Fruit fly (Drosophila melanogaster) whole organism, wandering third instar larva: ENCODE data around the gene tmod.
A peak's percentile ranks its signal among the peaks of the same experiment; 100 is the strongest.

Source experiments
- Dfd ChIP-seq: fragments of >200 bp; optimal IDR thresholded peaks from 2 replicates; lab custom pipeline; 2017; ENCODE audit warnings: missing biosample characterization, missing genetic modification characterization
- Dif ChIP-seq: fragments of 200-275, 200-300 bp; sonication (Bioruptor generic); optimal IDR thresholded peaks from 2 replicates; lab custom pipeline; 2018; ENCODE audit warnings: missing biosample characterization, missing genetic modification characterization; ENCODE audit not compliant: partially characterized antibody
- dl ChIP-seq, 2 experiments: fragments of 175-275, 200-275 bp in 1 of 2; fragments of 200-275 bp in 1 of 2; sonication (Bioruptor generic); optimal IDR thresholded peaks; lab custom pipeline; 2018; ENCODE audit warnings: mild to moderate bottlenecking in 2 of 2, missing biosample characterization in 2 of 2, missing genetic modification characterization in 2 of 2, moderate library complexity in 2 of 2; ENCODE audit not compliant: partially characterized antibody in 2 of 2, insufficient read depth in 1 of 2
- dmrt93B ChIP-seq: fragments of 200-800 bp; sonication (Bioruptor generic); optimal IDR thresholded peaks from 2 replicates; lab custom pipeline; 2018; ENCODE audit warnings: missing biosample characterization, mild to moderate bottlenecking, missing genetic modification characterization
- fru ChIP-seq: fragments of 200-800 bp; sonication (Bioruptor generic); optimal IDR thresholded peaks from 3 replicates; lab custom pipeline; 2016; ENCODE audit warnings: missing biosample characterization, mild to moderate bottlenecking, missing genetic modification characterization
- h ChIP-seq: fragments of 200-800 bp; sonication (Bioruptor generic); optimal IDR thresholded peaks from 3 replicates; lab custom pipeline; 2016; ENCODE audit warnings: missing biosample characterization, mild to moderate bottlenecking, missing genetic modification characterization
- jim ChIP-seq: fragments of 175-275, 200-325 bp; sonication (Bioruptor generic); optimal IDR thresholded peaks from 2 replicates; lab custom pipeline; 2016; ENCODE audit warnings: missing biosample characterization, mild to moderate bottlenecking, missing genetic modification characterization
- lola ChIP-seq: fragments of >200 bp; optimal IDR thresholded peaks from 2 replicates; lab custom pipeline; 2017; ENCODE audit warnings: missing biosample characterization, missing genetic modification characterization
- pan ChIP-seq: fragments of >200 bp; optimal IDR thresholded peaks from 2 replicates; lab custom pipeline; 2017
- psq ChIP-seq: fragments of 200-800 bp; sonication (Bioruptor generic); optimal IDR thresholded peaks from 3 replicates; lab custom pipeline; 2017; ENCODE audit warnings: missing biosample characterization, mild to moderate bottlenecking, missing genetic modification characterization, moderate library complexity
- sage ChIP-seq: fragments of 200-800 bp; sonication (Bioruptor generic); optimal IDR thresholded peaks from 2 replicates; lab custom pipeline; 2016; ENCODE audit warnings: missing biosample characterization, mild to moderate bottlenecking, missing genetic modification characterization
- tai ChIP-seq: sonication (Bioruptor generic); optimal IDR thresholded peaks from 2 replicates; lab custom pipeline; 2016; ENCODE audit warnings: missing biosample characterization, missing genetic modification characterization
- usp ChIP-seq: fragments of >200 bp; optimal IDR thresholded peaks from 2 replicates; lab custom pipeline; 2017; ENCODE audit warnings: missing biosample characterization, missing genetic modification characterization

DNA sequence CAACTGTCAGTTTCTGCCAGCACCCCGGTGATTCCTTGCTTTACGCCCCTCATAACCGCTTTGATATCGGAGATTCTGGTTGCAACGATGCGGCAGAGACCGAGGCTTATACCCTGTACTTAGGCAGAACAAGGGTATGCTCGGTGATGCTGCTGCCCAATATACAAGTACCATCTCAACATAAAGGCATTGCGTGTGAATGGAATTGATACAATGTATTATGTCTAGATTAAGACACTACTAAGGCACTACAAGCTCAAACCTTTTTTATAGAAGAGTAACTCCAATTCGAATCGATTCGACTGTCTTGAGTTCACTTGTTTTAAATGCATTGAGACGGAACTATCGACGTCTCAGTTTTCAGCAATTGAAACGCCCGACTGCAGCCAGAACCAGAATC is 34.8 kb downstream of the tmod start:
- no peak for TF ChIP-seq pan (lab: Kevin White, UChicago)
- no peak for TF ChIP-seq jim (GFP tag; lab: Kevin White, UChicago)
- TF ChIP-seq lola, result no peak
- TF ChIP-seq dmrt93B (GFP tag; lab: Kevin White, UChicago), result no peak
- TF ChIP-seq Dfd, result no peak
- no peak for TF ChIP-seq psq (GFP tag; lab: Kevin White, UChicago)
- peak; percentile 60 for TF ChIP-seq h (GFP tag; lab: Kevin White, UChicago)
- no peak for TF ChIP-seq tai
- TF ChIP-seq usp (GFP tag; lab: Kevin White, UChicago), result no peak
- no peak for TF ChIP-seq sage (GFP tag; lab: Kevin White, UChicago)
- no peak for TF ChIP-seq Dif (GFP tag; lab: Kevin White, UChicago)
- TF ChIP-seq dl (GFP tag; optimal IDR thresholded peaks at IDR 0.05; lab: Kevin White, UChicago; ENCODE audit: insufficient read depth in 1 of 2, partially characterized antibody in 2 of 2), result no peak
- peak; percentile 27 for TF ChIP-seq fru (GFP tag; lab: Kevin White, UChicago)
